Fruit fly (Drosophila melanogaster) whole organism, embryonic: ENCODE data around the gene CG34026.

ENCODE experiments used
- Adf1 ChIP-seq: fragments of 200-800 bp; sonication (Bioruptor generic); IDR thresholded peaks from 2 replicates; pipeline ENCODE4 v1.3.6; 2022; ENCODE audit warnings: missing biosample characterization, missing genetic modification characterization
- Asciz ChIP-seq: fragments of 200-800 bp; sonication (Bioruptor generic); optimal IDR thresholded peaks from 2 replicates; lab custom pipeline; 2017; ENCODE audit warnings: missing biosample characterization, mild to moderate bottlenecking, missing genetic modification characterization, missing genetic modification reagents
- Atf6 ChIP-seq: fragments of 200-800 bp; sonication (Bioruptor generic); IDR thresholded peaks from 2 replicates; pipeline ENCODE4 v1.3.6; 2022; ENCODE audit warnings: missing biosample characterization, missing genetic modification characterization
- Bdp1 ChIP-seq: fragments of 200-800 bp; sonication (Bioruptor generic); optimal IDR thresholded peaks from 3 replicates; lab custom pipeline; 2016; ENCODE audit warnings: missing biosample characterization, missing genetic modification characterization
- CG10979 ChIP-seq: fragments of 200-800 bp; sonication (Bioruptor generic); optimal IDR thresholded peaks from 2 replicates; lab custom pipeline; 2018; ENCODE audit warnings: missing biosample characterization, mild to moderate bottlenecking, missing genetic modification characterization, moderate library complexity
- CG11504 ChIP-seq: fragments of 200-800 bp; sonication (Bioruptor generic); optimal IDR thresholded peaks from 3 replicates; lab custom pipeline; 2019; ENCODE audit warnings: missing biosample characterization, mild to moderate bottlenecking, missing genetic modification characterization, moderate library complexity
- CG13424 ChIP-seq: fragments of 200-800 bp; sonication (Bioruptor generic); optimal IDR thresholded peaks from 2 replicates; lab custom pipeline; 2019; ENCODE audit warnings: missing biosample characterization, mild to moderate bottlenecking, missing genetic modification characterization, moderate library complexity
- CG13624 ChIP-seq: fragments of 200-800 bp; sonication (Bioruptor generic); optimal IDR thresholded peaks from 2 replicates; lab custom pipeline; 2016; ENCODE audit warnings: missing biosample characterization, missing genetic modification characterization
- CG13775 ChIP-seq: fragments of 200-800 bp; sonication (Bioruptor generic); optimal IDR thresholded peaks from 3 replicates; lab custom pipeline; 2017; ENCODE audit warnings: missing biosample characterization, mild to moderate bottlenecking, missing genetic modification characterization
- CG14710 ChIP-seq: fragments of 200-800 bp; sonication (Bioruptor generic); optimal IDR thresholded peaks from 3 replicates; lab custom pipeline; 2019; ENCODE audit warnings: missing biosample characterization, mild to moderate bottlenecking, missing genetic modification characterization, moderate library complexity
- CG15011 ChIP-seq: fragments of 200-800 bp; sonication (Bioruptor generic); optimal IDR thresholded peaks from 3 replicates; lab custom pipeline; 2018; ENCODE audit warnings: missing biosample characterization, mild to moderate bottlenecking, missing genetic modification characterization
- CG16863 ChIP-seq: fragments of 200-800 bp; sonication (Bioruptor generic); optimal IDR thresholded peaks from 3 replicates; lab custom pipeline; 2016; ENCODE audit warnings: missing biosample characterization, missing genetic modification characterization
- CG17829 ChIP-seq: fragments of 200-800 bp; optimal IDR thresholded peaks from 2 replicates; lab custom pipeline; 2019; ENCODE audit warnings: missing biosample characterization, mild to moderate bottlenecking, missing genetic modification characterization, moderate library complexity
- CG18764 ChIP-seq: fragments of 200-800 bp; sonication (Bioruptor generic); optimal IDR thresholded peaks from 3 replicates; lab custom pipeline; 2016; ENCODE audit warnings: missing biosample characterization, missing genetic modification characterization
- CG2678 ChIP-seq: fragments of 200-800 bp; sonication (Bioruptor generic); optimal IDR thresholded peaks from 3 replicates; lab custom pipeline; 2019; ENCODE audit warnings: missing biosample characterization, mild to moderate bottlenecking, missing genetic modification characterization, moderate library complexity
- CG32532 ChIP-seq: fragments of 200-800 bp; sonication (Bioruptor generic); IDR thresholded peaks from 2 replicates; pipeline ENCODE4 v1.3.6; 2022; ENCODE audit warnings: missing biosample characterization, missing genetic modification characterization
- CG4707 ChIP-seq: fragments of 200-800 bp; sonication (Bioruptor generic); optimal IDR thresholded peaks from 2 replicates; lab custom pipeline; 2018; ENCODE audit warnings: missing biosample characterization, mild to moderate bottlenecking, missing genetic modification characterization, moderate library complexity
- CG7556 ChIP-seq: fragments of 200-800 bp; sonication (Bioruptor generic); optimal IDR thresholded peaks from 2 replicates; lab custom pipeline; 2017; ENCODE audit warnings: missing biosample characterization, mild to moderate bottlenecking, missing genetic modification characterization
- CG8290 ChIP-seq, 3 experiments: fragments of 200-800 bp; sonication (Bioruptor generic); optimal IDR thresholded peaks; 2 replicates each; lab custom pipeline; 2016 to 2019; ENCODE audit warnings: missing biosample characterization in 3 of 3, missing genetic modification characterization in 3 of 3, mild to moderate bottlenecking in 2 of 3, moderate library complexity in 1 of 3
- CG8924 ChIP-seq: fragments of 200-800 bp; optimal IDR thresholded peaks from 3 replicates; lab custom pipeline; 2019; ENCODE audit warnings: missing biosample characterization, mild to moderate bottlenecking, missing genetic modification characterization, moderate library complexity
- Dbx ChIP-seq: fragments of 200-800 bp; sonication (Bioruptor generic); IDR thresholded peaks from 3 replicates; pipeline ENCODE4 v1.3.6; 2022; ENCODE audit warnings: missing biosample characterization, missing genetic modification characterization
- Dek ChIP-seq: fragments of 200-800 bp; sonication (Bioruptor generic); optimal IDR thresholded peaks from 3 replicates; lab custom pipeline; 2019; ENCODE audit warnings: missing biosample characterization, mild to moderate bottlenecking, missing genetic modification characterization, moderate library complexity
- ERR ChIP-seq: fragments of 200-800 bp; sonication (Bioruptor generic); optimal IDR thresholded peaks from 2 replicates; lab custom pipeline; 2016; ENCODE audit warnings: missing biosample characterization, missing genetic modification characterization
- Ets97D ChIP-seq: fragments of 200-800 bp; sonication (Bioruptor generic); optimal IDR thresholded peaks from 3 replicates; lab custom pipeline; 2016; ENCODE audit warnings: missing biosample characterization, missing genetic modification characterization
- Gsc ChIP-seq: fragments of 200-800 bp; sonication (Bioruptor generic); IDR thresholded peaks from 2 replicates; pipeline ENCODE4 v1.3.6; 2022; ENCODE audit warnings: missing biosample characterization, missing genetic modification characterization
- H2.0 ChIP-seq: fragments of 200-800 bp; sonication (Bioruptor generic); IDR thresholded peaks from 2 replicates; pipeline ENCODE4 v1.3.6; 2022; ENCODE audit warnings: missing biosample characterization, missing genetic modification characterization
- Hr51 ChIP-seq, 2 experiments: fragments of 200-800 bp; sonication (Bioruptor generic); optimal IDR thresholded peaks; 2 replicates in 1 of 2; 3 replicates in 1 of 2; lab custom pipeline; 2016 to 2018; ENCODE audit warnings: missing biosample characterization in 2 of 2, missing genetic modification characterization in 2 of 2, mild to moderate bottlenecking in 1 of 2, moderate library complexity in 1 of 2
- Jarid2 ChIP-seq: fragments of 200-800 bp; sonication (Bioruptor generic); optimal IDR thresholded peaks from 3 replicates; lab custom pipeline; 2017; ENCODE audit warnings: mild to moderate bottlenecking, missing biosample characterization, missing genetic modification reagents, missing genetic modification characterization
- MBD-R2 ChIP-seq: fragments of 200-800 bp; sonication (Bioruptor generic); IDR thresholded peaks from 2 replicates; pipeline ENCODE4 v1.3.6; 2022; ENCODE audit warnings: missing biosample characterization, missing genetic modification characterization
- MTF-1 ChIP-seq: fragments of 200-800 bp; sonication (Bioruptor generic); optimal IDR thresholded peaks from 2 replicates; lab custom pipeline; 2018; ENCODE audit warnings: missing biosample characterization, mild to moderate bottlenecking, missing genetic modification characterization, borderline replicate concordance
- Med ChIP-seq: fragments of 200-800 bp; sonication (Bioruptor generic); peaks from one replicate; lab custom pipeline; 2016; ENCODE audit warnings: missing biosample characterization, missing genetic modification characterization, mild to moderate bottlenecking, inconsistent platforms, moderate library complexity
- Oaz ChIP-seq: fragments of 200-800 bp; sonication (Bioruptor generic); IDR thresholded peaks from 2 replicates; pipeline ENCODE4 v1.3.6; 2022; ENCODE audit warnings: missing biosample characterization, missing genetic modification characterization
- Oli ChIP-seq: fragments of 200-800 bp; sonication (Bioruptor generic); optimal IDR thresholded peaks from 2 replicates; lab custom pipeline; 2018; ENCODE audit warnings: missing biosample characterization, mild to moderate bottlenecking, missing genetic modification characterization, moderate library complexity
- Taf1 ChIP-seq: fragments of 200-800 bp; sonication (Bioruptor generic); IDR thresholded peaks from 2 replicates; pipeline ENCODE4 v1.3.6; 2022; ENCODE audit warnings: missing biosample characterization, missing genetic modification characterization
- amos ChIP-seq: fragments of 200-800 bp; sonication (Bioruptor generic); IDR thresholded peaks from 2 replicates; pipeline ENCODE4 v1.3.6; 2022; ENCODE audit warnings: missing biosample characterization, missing genetic modification characterization; ENCODE audit not compliant: partially characterized antibody
- en ChIP-seq: fragments of 200-800 bp; sonication (Bioruptor generic); optimal IDR thresholded peaks from 2 replicates; lab custom pipeline; 2016; ENCODE audit warnings: missing biosample characterization, missing genetic modification characterization
- grau ChIP-seq: fragments of 200-800 bp; optimal IDR thresholded peaks from 3 replicates; lab custom pipeline; 2019; ENCODE audit warnings: missing biosample characterization, mild to moderate bottlenecking, missing genetic modification characterization, moderate library complexity
- lilli ChIP-seq: fragments of 200-800 bp; sonication (Bioruptor generic); optimal IDR thresholded peaks from 3 replicates; lab custom pipeline; 2016; ENCODE audit warnings: missing biosample characterization, missing genetic modification characterization
- lmd ChIP-seq: fragments of 200-800 bp; sonication (Bioruptor generic); IDR thresholded peaks from 2 replicates; pipeline ENCODE4 v1.3.6; 2022; ENCODE audit warnings: missing biosample characterization, missing genetic modification characterization
- oc ChIP-seq: fragments of 200-800 bp; sonication (Bioruptor generic); optimal IDR thresholded peaks from 2 replicates; lab custom pipeline; 2018; ENCODE audit warnings: missing biosample characterization, mild to moderate bottlenecking, missing genetic modification characterization, moderate library complexity
- pita ChIP-seq: fragments of 200-800 bp; sonication (Bioruptor generic); optimal IDR thresholded peaks from 2 replicates; lab custom pipeline; 2017; ENCODE audit warnings: missing biosample characterization, mild to moderate bottlenecking, missing genetic modification characterization
- psq ChIP-seq: fragments of 200-800 bp; sonication (Bioruptor generic); optimal IDR thresholded peaks from 2 replicates; lab custom pipeline; 2017; ENCODE audit warnings: missing biosample characterization, missing genetic modification characterization
- rib ChIP-seq: fragments of 200-800 bp; sonication (Bioruptor generic); IDR thresholded peaks from 2 replicates; pipeline ENCODE4 v1.3.6; 2022; ENCODE audit warnings: missing biosample characterization, missing genetic modification characterization
- row ChIP-seq: fragments of 200-800 bp; sonication (Bioruptor generic); IDR thresholded peaks from 3 replicates; pipeline ENCODE4 v1.3.6; 2022; ENCODE audit warnings: missing biosample characterization, missing genetic modification characterization
- sisA ChIP-seq: fragments of 200-800 bp; sonication (Bioruptor generic); IDR thresholded peaks from 2 replicates; pipeline ENCODE4 v1.3.6; 2022; ENCODE audit warnings: missing biosample characterization, missing genetic modification characterization
- slou ChIP-seq: fragments of 200-800 bp; sonication (Bioruptor generic); optimal IDR thresholded peaks from 3 replicates; lab custom pipeline; 2016; ENCODE audit warnings: missing biosample characterization, missing genetic modification characterization
- vnd ChIP-seq: fragments of 200-800 bp; sonication (Bioruptor generic); IDR thresholded peaks from 3 replicates; pipeline ENCODE4 v1.3.6; 2022; ENCODE audit warnings: missing biosample characterization, missing genetic modification characterization; ENCODE audit not compliant: partially characterized antibody
- wor ChIP-seq: fragments of 200-800 bp; sonication (Bioruptor generic); IDR thresholded peaks from 2 replicates; pipeline ENCODE4 v1.3.6; 2022; ENCODE audit warnings: missing biosample characterization, missing genetic modification characterization

The CG34026 gene

dm6 chrX:9578696-9579509 is 45.3 kb downstream of the CG34026 start (continued):
- peak; percentile 94 for TF ChIP-seq CG18764 (GFP tag; lab: Kevin White, UChicago)
- TF ChIP-seq CG13624 (GFP tag; lab: Kevin White, UChicago), result peak; percentile 98
- peak; percentile 98 for TF ChIP-seq CG8924 (tag; lab: Kevin White, UChicago)
- peak; percentile 98 for TF ChIP-seq rib (GFP tag; lab: Robert Waterston, UW)
- peak; percentile 99 for TF ChIP-seq CG32532 (GFP tag; lab: Robert Waterston, UW)
- peak; percentile 96 for TF ChIP-seq CG4707 (GFP tag; lab: Kevin White, UChicago)
- peak; percentile 97 for TF ChIP-seq grau (tag; lab: Kevin White, UChicago)
- peak; percentile 93 for TF ChIP-seq slou (GFP tag; lab: Kevin White, UChicago)
- TF ChIP-seq MBD-R2, result peak; percentile 96
- peak; percentile 92 for TF ChIP-seq Adf1 (GFP tag; lab: Robert Waterston, UW)
- peak; percentile 95 for TF ChIP-seq ERR
- peak; percentile 96 for TF ChIP-seq Taf1 (GFP tag; lab: Robert Waterston, UW)
- TF ChIP-seq MTF-1 (GFP tag; lab: Kevin White, UChicago), result peak; percentile 95
- peak; percentile 98 for TF ChIP-seq Oli
- TF ChIP-seq row (GFP tag; lab: Robert Waterston, UW), result peak; percentile 98
- TF ChIP-seq CG7556 (GFP tag; lab: Kevin White, UChicago), result peak; percentile 97
- peak; percentile 98 for TF ChIP-seq wor (GFP tag; lab: Robert Waterston, UW)
- TF ChIP-seq CG15011, result peak; percentile 94
- TF ChIP-seq pita (GFP tag; lab: Kevin White, UChicago), result no peak
- TF ChIP-seq CG13424 (tag; lab: Kevin White, UChicago), result peak; percentile 97
- TF ChIP-seq CG11504, result peak; percentile 96
- TF ChIP-seq Dek, result peak; percentile 96
- peak; percentile 99 for TF ChIP-seq CG16863 (GFP tag; lab: Kevin White, UChicago)
- TF ChIP-seq Gsc (GFP tag; lab: Robert Waterston, UW), result peak; percentile 98
- TF ChIP-seq Bdp1 (GFP tag; lab: Kevin White, UChicago), result peak; percentile 93
- peak; percentile 98 for TF ChIP-seq Dbx (GFP tag; lab: Robert Waterston, UW)
- no peak for TF ChIP-seq vnd (GFP tag; lab: Robert Waterston, UW)
- peak; percentile 84 for TF ChIP-seq Jarid2 (GFP tag; lab: Kevin White, UChicago)
- TF ChIP-seq Med, result peak; percentile 100
- peak; percentile 98 for TF ChIP-seq CG2678
- TF ChIP-seq Asciz (GFP tag; lab: Kevin White, UChicago), result peak; percentile 95
- peak; percentile 98 for TF ChIP-seq H2.0 (GFP tag; lab: Robert Waterston, UW)
- peak; percentile 99 for TF ChIP-seq sisA (GFP tag; lab: Robert Waterston, UW)
- peak; percentile 99 for TF ChIP-seq lilli (GFP tag; lab: Kevin White, UChicago)
- TF ChIP-seq CG17829, result peak; percentile 98
- peak; percentile 97 for TF ChIP-seq CG14710 (tag; lab: Kevin White, UChicago)
- TF ChIP-seq oc (tag; lab: Kevin White, UChicago), result peak; percentile 99
- TF ChIP-seq amos, result no peak
- TF ChIP-seq Oaz, result peak; percentile 92
- peak; percentile 95 for TF ChIP-seq psq
- TF ChIP-seq CG8290 (GFP tag; optimal IDR thresholded peaks at IDR 0.05; lab: Kevin White, UChicago), result peak; percentile 93
- TF ChIP-seq CG8290 (tag; optimal IDR thresholded peaks at IDR 0.05; lab: Kevin White, UChicago), result peak; percentile 41 to 99
- TF ChIP-seq Ets97D, result peak; percentile 93
- TF ChIP-seq CG13775 (GFP tag; lab: Kevin White, UChicago), result peak; percentile 98
- peak; percentile 97 for TF ChIP-seq Atf6 (GFP tag; lab: Robert Waterston, UW)
- TF ChIP-seq en, result peak; percentile 94
- peak; percentile 98 for TF ChIP-seq CG10979 (tag; lab: Kevin White, UChicago)
- peak; percentile 95 to 98 for TF ChIP-seq Hr51 (GFP tag; optimal IDR thresholded peaks at IDR 0.05; lab: Kevin White, UChicago)
- peak; percentile 99 for TF ChIP-seq lmd (GFP tag; lab: Robert Waterston, UW)
